Fruit fly (Drosophila melanogaster) whole organism, embryonic: ENCODE data around the gene amn.

Source experiments
- Abd-B ChIP-seq: fragments of 200-800 bp; sonication (Bioruptor generic); optimal IDR thresholded peaks from 2 replicates; lab custom pipeline; 2018; ENCODE audit warnings: missing biosample characterization, mild to moderate bottlenecking, missing genetic modification characterization, moderate library complexity
- Aef1 ChIP-seq: fragments of 200-800 bp; sonication (Bioruptor generic); IDR thresholded peaks from 3 replicates; pipeline ENCODE4 v1.3.6; 2022; ENCODE audit warnings: missing biosample characterization, missing genetic modification characterization
- Asciz ChIP-seq: fragments of 200-800 bp; sonication (Bioruptor generic); optimal IDR thresholded peaks from 2 replicates; lab custom pipeline; 2017; ENCODE audit warnings: missing biosample characterization, mild to moderate bottlenecking, missing genetic modification characterization, missing genetic modification reagents
- BEAF-32 ChIP-seq: fragments of 200-800 bp; sonication (Bioruptor generic); optimal IDR thresholded peaks from 3 replicates; lab custom pipeline; 2017; ENCODE audit warnings: missing biosample characterization, missing genetic modification characterization, mild to moderate bottlenecking, moderate library complexity, missing genetic modification reagents
- Bgb ChIP-seq: fragments of 200-800 bp; sonication (Bioruptor generic); IDR thresholded peaks from 2 replicates; pipeline ENCODE4 v1.3.6; 2022; ENCODE audit warnings: missing biosample characterization, missing genetic modification characterization; ENCODE audit not compliant: partially characterized antibody
- CG10543 ChIP-seq: fragments of 200-800 bp; sonication (Bioruptor generic); optimal IDR thresholded peaks from 3 replicates; lab custom pipeline; 2017; ENCODE audit warnings: missing biosample characterization, mild to moderate bottlenecking, missing genetic modification characterization, moderate library complexity
- CG10654 ChIP-seq: fragments of 200-800 bp; sonication (Bioruptor generic); optimal IDR thresholded peaks from 2 replicates; lab custom pipeline; 2016; ENCODE audit warnings: missing biosample characterization, missing genetic modification characterization
- CG12071 ChIP-seq: fragments of 200-800 bp; sonication (Bioruptor generic); optimal IDR thresholded peaks from 3 replicates; lab custom pipeline; 2018; ENCODE audit warnings: missing biosample characterization, mild to moderate bottlenecking, missing genetic modification characterization
- CG14667 ChIP-seq: fragments of 200-800 bp; sonication (Bioruptor generic); IDR thresholded peaks from 2 replicates; pipeline ENCODE4 v1.3.6; 2022; ENCODE audit warnings: missing biosample characterization, missing genetic modification characterization
- CG14965 ChIP-seq: fragments of 200-800 bp; sonication (Bioruptor generic); optimal IDR thresholded peaks from 2 replicates; lab custom pipeline; 2016; ENCODE audit warnings: missing biosample characterization, missing genetic modification characterization, borderline replicate concordance
- CG15073 ChIP-seq: fragments of 200-800 bp; sonication (Bioruptor generic); optimal IDR thresholded peaks from 2 replicates; lab custom pipeline; 2016; ENCODE audit warnings: missing biosample characterization, missing genetic modification characterization
- CG17328 ChIP-seq: fragments of 200-800 bp; sonication (Bioruptor generic); IDR thresholded peaks from 2 replicates; pipeline ENCODE4 v1.3.6; 2022; ENCODE audit warnings: missing biosample characterization, missing genetic modification characterization
- CG18011 ChIP-seq: fragments of 200-800 bp; sonication (Bioruptor generic); optimal IDR thresholded peaks from 2 replicates; lab custom pipeline; 2017; ENCODE audit warnings: missing biosample characterization, missing genetic modification characterization, mild to moderate bottlenecking, moderate library complexity, missing genotype
- CG18619 ChIP-seq: fragments of 200-800 bp; sonication (Bioruptor generic); optimal IDR thresholded peaks from 3 replicates; lab custom pipeline; 2017; ENCODE audit warnings: missing biosample characterization, mild to moderate bottlenecking, missing genetic modification characterization
- CG2129 ChIP-seq: fragments of 200-800 bp; sonication (Bioruptor generic); IDR thresholded peaks from 2 replicates; pipeline ENCODE4 v1.3.6; 2022; ENCODE audit warnings: missing biosample characterization, missing genetic modification characterization; ENCODE audit not compliant: partially characterized antibody
- CG31388 ChIP-seq: fragments of 200-800 bp; sonication (Bioruptor generic); optimal IDR thresholded peaks from 2 replicates; lab custom pipeline; 2016; ENCODE audit warnings: missing biosample characterization, missing genetic modification characterization
- CG34422 ChIP-seq: fragments of 200-800 bp; sonication (Bioruptor generic); IDR thresholded peaks from 3 replicates; pipeline ENCODE4 v1.3.6; 2022; ENCODE audit warnings: missing biosample characterization, missing genetic modification characterization
- CG6175 ChIP-seq: fragments of 200-800 bp; sonication (Bioruptor generic); IDR thresholded peaks from 3 replicates; pipeline ENCODE4 v1.3.6; 2022; ENCODE audit warnings: missing biosample characterization, missing genetic modification characterization
- CHES-1-like ChIP-seq: fragments of 200-800 bp; sonication (Bioruptor generic); optimal IDR thresholded peaks from 2 replicates; lab custom pipeline; 2016; ENCODE audit warnings: missing biosample characterization, missing genetic modification characterization
- Chrac-16 ChIP-seq: fragments of 200-800 bp; sonication (Bioruptor generic); optimal IDR thresholded peaks from 3 replicates; lab custom pipeline; 2016; ENCODE audit warnings: missing biosample characterization, missing genetic modification characterization
- D19A ChIP-seq: fragments of 200-800 bp; optimal IDR thresholded peaks from 3 replicates; lab custom pipeline; 2019; ENCODE audit warnings: missing biosample characterization, mild to moderate bottlenecking, missing genetic modification characterization, moderate library complexity
- Drgx ChIP-seq: fragments of 200-800 bp; sonication (Bioruptor generic); IDR thresholded peaks from 2 replicates; pipeline ENCODE4 v1.3.6; 2022; ENCODE audit warnings: missing biosample characterization, missing genetic modification characterization
- ERR ChIP-seq: fragments of 200-800 bp; sonication (Bioruptor generic); optimal IDR thresholded peaks from 2 replicates; lab custom pipeline; 2016; ENCODE audit warnings: missing biosample characterization, missing genetic modification characterization
- Hey ChIP-seq: fragments of 200-800 bp; sonication (Bioruptor generic); optimal IDR thresholded peaks from 3 replicates; lab custom pipeline; 2018; ENCODE audit warnings: missing biosample characterization, mild to moderate bottlenecking, missing genetic modification characterization
- Hr39 ChIP-seq: fragments of >200 bp; optimal IDR thresholded peaks from 2 replicates; lab custom pipeline; 2017
- Lim3 ChIP-seq: fragments of 200-800 bp; sonication (Bioruptor generic); IDR thresholded peaks from 2 replicates; pipeline ENCODE4 v1.3.6; 2022; ENCODE audit warnings: missing biosample characterization, missing genetic modification characterization
- Mes4 ChIP-seq: fragments of 200-800 bp; sonication (Bioruptor generic); optimal IDR thresholded peaks from 2 replicates; lab custom pipeline; 2016; ENCODE audit warnings: missing biosample characterization, missing genetic modification characterization
- Stat92E ChIP-seq, 3 experiments: fragments of >200 bp in 2 of 3; fragments of 200-800 bp in 1 of 3; sonication (Bioruptor generic) in 1 of 3; optimal IDR thresholded peaks; 2 replicates each; lab custom pipeline; 2017 to 2019; ENCODE audit warnings: missing biosample characterization in 3 of 3, missing genetic modification characterization in 3 of 3, mild to moderate bottlenecking in 1 of 3, moderate library complexity in 1 of 3
- ap ChIP-seq: fragments of 200-800 bp; sonication (Bioruptor generic); IDR thresholded peaks from 2 replicates; pipeline ENCODE4 v1.3.6; 2022; ENCODE audit warnings: missing biosample characterization, missing genetic modification characterization
- chm ChIP-seq: fragments of 200-800 bp; sonication (Bioruptor generic); IDR thresholded peaks from 2 replicates; pipeline ENCODE4 v1.3.6; 2022; ENCODE audit warnings: missing biosample characterization, missing genetic modification characterization
- disco-r ChIP-seq: fragments of 200-800 bp; sonication (Bioruptor generic); optimal IDR thresholded peaks from 2 replicates; lab custom pipeline; 2016; ENCODE audit warnings: missing biosample characterization, missing genetic modification characterization
- fd102C ChIP-seq: fragments of 200-800 bp; sonication (Bioruptor generic); optimal IDR thresholded peaks from 2 replicates; lab custom pipeline; 2018; ENCODE audit warnings: missing biosample characterization, mild to moderate bottlenecking, missing genetic modification characterization, moderate library complexity
- fru ChIP-seq: fragments of >200 bp; optimal IDR thresholded peaks from 2 replicates; lab custom pipeline; 2017
- ham ChIP-seq: fragments of 200-800 bp; sonication (Bioruptor generic); IDR thresholded peaks from 2 replicates; pipeline ENCODE4 v1.3.6; 2022; ENCODE audit warnings: missing biosample characterization, missing genetic modification characterization
- kni ChIP-seq: fragments of 200-800 bp; sonication (Bioruptor generic); optimal IDR thresholded peaks from 3 replicates; lab custom pipeline; 2017; ENCODE audit warnings: mild to moderate bottlenecking, missing biosample characterization, missing genetic modification reagents, missing genetic modification characterization
- maf-S ChIP-seq: fragments of 200-800 bp; sonication (Bioruptor generic); optimal IDR thresholded peaks from 2 replicates; lab custom pipeline; 2016; ENCODE audit warnings: missing biosample characterization, missing genetic modification characterization
- pan ChIP-seq, 4 experiments: fragments of >200 bp in 3 of 4; fragments of 200-800 bp in 1 of 4; sonication (Bioruptor generic) in 1 of 4; optimal IDR thresholded peaks in 3 of 4; IDR thresholded peaks in 1 of 4; 2 replicates each; pipeline versions ENCODE4 v1.3.6 to Lab custom; 2017 to 2022; ENCODE audit warnings: missing biosample characterization in 2 of 4, missing genetic modification characterization in 2 of 4, mixed read lengths in 1 of 4
- ranshi ChIP-seq: fragments of 200-800 bp; sonication (Bioruptor generic); IDR thresholded peaks from 2 replicates; pipeline ENCODE4 v1.3.6; 2022; ENCODE audit warnings: missing biosample characterization, missing genetic modification characterization
- scrt ChIP-seq: fragments of 200-800 bp; sonication (Bioruptor generic); optimal IDR thresholded peaks from 2 replicates; lab custom pipeline; 2018; ENCODE audit warnings: missing biosample characterization, mild to moderate bottlenecking, missing genetic modification characterization, moderate library complexity
- sima ChIP-seq: fragments of 200-800 bp; sonication (Bioruptor generic); optimal IDR thresholded peaks from 2 replicates; lab custom pipeline; 2016; ENCODE audit warnings: missing biosample characterization, missing genetic modification characterization
- slou ChIP-seq: fragments of 200-800 bp; sonication (Bioruptor generic); optimal IDR thresholded peaks from 3 replicates; lab custom pipeline; 2016; ENCODE audit warnings: missing biosample characterization, missing genetic modification characterization
- sna ChIP-seq: fragments of 200-800 bp; sonication (Bioruptor generic); IDR thresholded peaks from 2 replicates; pipeline ENCODE4 v1.3.6; 2022; ENCODE audit warnings: missing biosample characterization, missing genetic modification characterization; ENCODE audit not compliant: partially characterized antibody
- sr ChIP-seq: fragments of 200-800 bp; sonication (Bioruptor generic); IDR thresholded peaks from 3 replicates; pipeline ENCODE4 v1.3.6; 2022; ENCODE audit warnings: missing biosample characterization, missing genetic modification characterization
- sug ChIP-seq: fragments of 200-800 bp; optimal IDR thresholded peaks from 2 replicates; lab custom pipeline; 2019; ENCODE audit warnings: missing biosample characterization, mild to moderate bottlenecking, missing genetic modification characterization, moderate library complexity
- tap ChIP-seq: fragments of 200-800 bp; optimal IDR thresholded peaks from 3 replicates; lab custom pipeline; 2019; ENCODE audit warnings: missing biosample characterization, mild to moderate bottlenecking, missing genetic modification characterization, moderate library complexity
- trh ChIP-seq: fragments of 200-800 bp; sonication (Bioruptor generic); optimal IDR thresholded peaks from 2 replicates; lab custom pipeline; 2016; ENCODE audit warnings: missing biosample characterization, missing genetic modification characterization
- unpg ChIP-seq: fragments of 200-800 bp; sonication (Bioruptor generic); optimal IDR thresholded peaks from 3 replicates; lab custom pipeline; 2018; ENCODE audit warnings: missing biosample characterization, mild to moderate bottlenecking, missing genetic modification characterization, moderate library complexity
- vfl ChIP-seq: fragments of 200-800 bp; sonication (Bioruptor generic); optimal IDR thresholded peaks from 2 replicates; lab custom pipeline; 2016; ENCODE audit warnings: missing biosample characterization, missing genetic modification characterization
- vvl ChIP-seq: fragments of 200-800 bp; sonication (Bioruptor generic); IDR thresholded peaks from 2 replicates; pipeline ENCODE4 v1.3.6; 2022; ENCODE audit warnings: missing biosample characterization, missing genetic modification characterization
- z ChIP-seq: fragments of 200-800 bp; sonication (Bioruptor generic); IDR thresholded peaks from 3 replicates; pipeline ENCODE4 v1.3.6; 2022; ENCODE audit warnings: missing biosample characterization, missing genetic modification characterization

amn gene

dm6 chrX:19850503-19851094 is 39.3 kb downstream of the amn start (continued):
- TF ChIP-seq CG34422 (GFP tag; lab: Robert Waterston, UW): peak; percentile 88; the same call in 2 of the 3 replicates
- peak; percentile 47 for TF ChIP-seq vfl
- peak; percentile 94 for TF ChIP-seq unpg (GFP tag; lab: Kevin White, UChicago)
- no peak for TF ChIP-seq BEAF-32 (GFP tag; lab: Kevin White, UChicago)
- peak; percentile 61 for TF ChIP-seq tap
- TF ChIP-seq fd102C (GFP tag; lab: Kevin White, UChicago): peak; percentile 88
- peak; percentile 86 for TF ChIP-seq CHES-1-like (GFP tag; lab: Kevin White, UChicago)
- peak; percentile 44; the same call in 1 of the 3 replicates for TF ChIP-seq sr (GFP tag; lab: Robert Waterston, UW)
- peak; percentile 88 for TF ChIP-seq Abd-B (GFP tag; lab: Kevin White, UChicago)
- peak; percentile 65 for TF ChIP-seq kni (GFP tag; lab: Kevin White, UChicago)
- TF ChIP-seq maf-S: peak; percentile 81
- TF ChIP-seq D19A (tag; lab: Kevin White, UChicago): peak; percentile 81
- no peak for TF ChIP-seq sug
- no peak for TF ChIP-seq sna (GFP tag; lab: Robert Waterston, UW)
- TF ChIP-seq CG6175: peak; percentile 28; the same call in 1 of the 3 replicates
- peak; percentile 72 for TF ChIP-seq ERR (GFP tag; lab: Kevin White, UChicago)
- peak; percentile 96 for TF ChIP-seq CG17328 (GFP tag; lab: Robert Waterston, UW)
- TF ChIP-seq Lim3 (GFP tag; lab: Robert Waterston, UW): peak; percentile 64; the same call in 1 of the 2 replicates
- peak; percentile 71 for TF ChIP-seq CG14965
- TF ChIP-seq trh (GFP tag; lab: Kevin White, UChicago): peak; percentile 75
- peak; percentile 55 for TF ChIP-seq CG18011
- peak; percentile 88 for TF ChIP-seq disco-r (GFP tag; lab: Kevin White, UChicago)
- no peak for TF ChIP-seq CG15073
- peak; percentile 87 for TF ChIP-seq Asciz (GFP tag; lab: Kevin White, UChicago)
- no peak for TF ChIP-seq ham
- TF ChIP-seq ap (GFP tag; lab: Robert Waterston, UW): peak; percentile 87
- peak; percentile 81 for TF ChIP-seq CG18619 (GFP tag; lab: Kevin White, UChicago)
- peak; percentile 81 for TF ChIP-seq sima (GFP tag; lab: Kevin White, UChicago)
- TF ChIP-seq vvl (GFP tag; lab: Robert Waterston, UW): peak; percentile 95
- no peak for TF ChIP-seq Hey (tag; lab: Kevin White, UChicago)
- TF ChIP-seq Drgx (GFP tag; lab: Robert Waterston, UW): peak; percentile 91
- TF ChIP-seq ranshi (GFP tag; lab: Robert Waterston, UW): peak; percentile 87
- TF ChIP-seq scrt (GFP tag; lab: Kevin White, UChicago): peak; percentile 68
- TF ChIP-seq Stat92E (GFP tag; optimal IDR thresholded peaks at IDR 0.05; lab: Kevin White, UChicago): peak in 1 of 3 experiments; percentile 41
- TF ChIP-seq fru (lab: Kevin White, UChicago): no peak
- TF ChIP-seq pan (optimal IDR thresholded peaks at IDR 0.05; lab: Kevin White, UChicago): no peak
- peak in 1 of 2 experiments; percentile 90 for TF ChIP-seq pan (GFP tag; optimal IDR thresholded peaks at IDR 0.05 in 1 of 2, IDR thresholded peaks at IDR 0.05 in 1 of 2)
- peak; percentile 71 for TF ChIP-seq slou (GFP tag; lab: Kevin White, UChicago)
- TF ChIP-seq Chrac-16: peak; percentile 94
- TF ChIP-seq CG31388 (GFP tag; lab: Kevin White, UChicago): peak; percentile 73
- TF ChIP-seq CG10654 (GFP tag; lab: Kevin White, UChicago): peak; percentile 90
- TF ChIP-seq Aef1 (GFP tag; lab: Robert Waterston, UW): peak; percentile 75
- TF ChIP-seq z: peak; percentile 59; the same call in 1 of the 3 replicates
- peak; percentile 82 for TF ChIP-seq CG12071 (GFP tag; lab: Kevin White, UChicago)
- TF ChIP-seq CG10543 (GFP tag; lab: Kevin White, UChicago): no peak
- no peak for TF ChIP-seq Bgb
- peak; percentile 91 for TF ChIP-seq Mes4 (GFP tag; lab: Kevin White, UChicago)
- peak; percentile 95 for TF ChIP-seq chm (GFP tag; lab: Robert Waterston, UW)
- peak; percentile 83 for TF ChIP-seq CG14667 (GFP tag; lab: Robert Waterston, UW)
- no peak for TF ChIP-seq Hr39 (lab: Kevin White, UChicago)
- no peak for TF ChIP-seq CG2129 (GFP tag; lab: Robert Waterston, UW)
